Fruit fly (Drosophila melanogaster) whole organism, embryonic: Measurements from ENCODE around the gene CG33791.

Experiments
- Aef1 ChIP-seq: fragments of 200-800 bp; sonication (Bioruptor generic); IDR thresholded peaks from 3 replicates; pipeline ENCODE4 v1.3.6; 2022; ENCODE audit warnings: missing biosample characterization, missing genetic modification characterization
- Atf3 ChIP-seq: fragments of 200-800 bp; sonication (Bioruptor generic); optimal IDR thresholded peaks from 3 replicates; lab custom pipeline; 2016; ENCODE audit warnings: missing biosample characterization, missing genetic modification characterization
- Awh ChIP-seq: fragments of 200-800 bp; sonication (Bioruptor generic); IDR thresholded peaks from 2 replicates; pipeline ENCODE4, ENCODE4 v1.3.6; 2022; ENCODE audit warnings: missing biosample characterization, missing genetic modification characterization
- BtbVII ChIP-seq: fragments of 200-800 bp; sonication (Bioruptor generic); optimal IDR thresholded peaks from 3 replicates; lab custom pipeline; 2017; ENCODE audit warnings: missing biosample characterization, mild to moderate bottlenecking, missing genetic modification characterization
- C15 ChIP-seq: fragments of 200-800 bp; sonication (Bioruptor generic); IDR thresholded peaks from 3 replicates; pipeline ENCODE4 v1.3.6; 2022; ENCODE audit warnings: missing biosample characterization, missing genetic modification characterization
- CG13123 ChIP-seq: fragments of 200-800 bp; sonication (Bioruptor generic); optimal IDR thresholded peaks from 2 replicates; lab custom pipeline; 2016; ENCODE audit warnings: missing biosample characterization, missing genetic modification characterization
- CG13296 ChIP-seq: fragments of 200-800 bp; sonication (Bioruptor generic); optimal IDR thresholded peaks from 3 replicates; lab custom pipeline; 2018; ENCODE audit warnings: missing biosample characterization, mild to moderate bottlenecking, missing genetic modification characterization
- CG14050 ChIP-seq: fragments of 200-800 bp; sonication (Bioruptor generic); IDR thresholded peaks from 3 replicates; pipeline ENCODE4 v1.3.6; 2022; ENCODE audit warnings: missing biosample characterization, missing genetic modification characterization
- CG15073 ChIP-seq: fragments of 200-800 bp; sonication (Bioruptor generic); optimal IDR thresholded peaks from 2 replicates; lab custom pipeline; 2016; ENCODE audit warnings: missing biosample characterization, missing genetic modification characterization
- CG32772 ChIP-seq: fragments of 200-800 bp; sonication (Bioruptor generic); IDR thresholded peaks from 2 replicates; pipeline ENCODE4 v1.3.6; 2022; ENCODE audit warnings: missing biosample characterization, missing genetic modification characterization
- CG5180 ChIP-seq: fragments of 200-800 bp; sonication (Bioruptor generic); optimal IDR thresholded peaks from 3 replicates; lab custom pipeline; 2017; ENCODE audit warnings: missing biosample characterization, missing genetic modification characterization, mild to moderate bottlenecking, moderate library complexity, missing genetic modification reagents
- CG7745 ChIP-seq: fragments of 200-800 bp; sonication (Bioruptor generic); optimal IDR thresholded peaks from 2 replicates; lab custom pipeline; 2018; ENCODE audit warnings: missing biosample characterization, mild to moderate bottlenecking, missing genetic modification characterization, moderate library complexity
- CG8281 ChIP-seq: fragments of 200-800 bp; sonication (Bioruptor generic); optimal IDR thresholded peaks from 2 replicates; lab custom pipeline; 2018; ENCODE audit warnings: missing biosample characterization, mild to moderate bottlenecking, missing genetic modification characterization, moderate library complexity
- CG8765 ChIP-seq: fragments of 200-800 bp; sonication (Bioruptor generic); IDR thresholded peaks from 2 replicates; pipeline ENCODE4 v1.3.6; 2022; ENCODE audit warnings: missing biosample characterization, missing genetic modification characterization
- CG9817 ChIP-seq: fragments of 200-800 bp; sonication (Bioruptor generic); optimal IDR thresholded peaks from 2 replicates; lab custom pipeline; 2018; ENCODE audit warnings: missing biosample characterization, mild to moderate bottlenecking, missing genetic modification characterization, moderate library complexity
- D ChIP-seq, 2 experiments: fragments of 200-800 bp in 1 of 2; fragments of >200 bp in 1 of 2; sonication (Bioruptor generic) in 1 of 2; optimal IDR thresholded peaks; 2 replicates in 1 of 2; 3 replicates in 1 of 2; lab custom pipeline; 2017; ENCODE audit warnings: mild to moderate bottlenecking in 1 of 2, missing biosample characterization in 1 of 2, missing genetic modification characterization in 1 of 2, missing genetic modification reagents in 1 of 2
- Fer1 ChIP-seq: fragments of 200-800 bp; sonication (Bioruptor generic); optimal IDR thresholded peaks from 2 replicates; lab custom pipeline; 2017; ENCODE audit warnings: missing biosample characterization, mild to moderate bottlenecking, missing genetic modification characterization
- Gug ChIP-seq: fragments of 200-800 bp; sonication (Bioruptor generic); IDR thresholded peaks from 4 replicates; pipeline ENCODE4 v1.3.6; 2022; ENCODE audit warnings: missing biosample characterization, missing genetic modification characterization
- HHEX ChIP-seq: fragments of 200-800 bp; sonication (Bioruptor generic); optimal IDR thresholded peaks from 3 replicates; lab custom pipeline; 2017; ENCODE audit warnings: missing biosample characterization, mild to moderate bottlenecking, missing genetic modification characterization, missing genetic modification reagents
- Hr3 ChIP-seq: fragments of 200-800 bp; sonication (Bioruptor generic); optimal IDR thresholded peaks from 3 replicates; lab custom pipeline; 2016; ENCODE audit warnings: missing biosample characterization, missing genetic modification characterization
- Hsf ChIP-seq: fragments of 200-800 bp; sonication (Bioruptor generic); optimal IDR thresholded peaks from 3 replicates; lab custom pipeline; 2016; ENCODE audit warnings: missing biosample characterization, missing genetic modification characterization
- MBD-R2 ChIP-seq: fragments of 200-800 bp; sonication (Bioruptor generic); IDR thresholded peaks from 2 replicates; pipeline ENCODE4 v1.3.6; 2022; ENCODE audit warnings: missing biosample characterization, missing genetic modification characterization
- NK7.1 ChIP-seq: fragments of 200-800 bp; sonication (Bioruptor generic); optimal IDR thresholded peaks from 3 replicates; lab custom pipeline; 2016; ENCODE audit warnings: missing biosample characterization, missing genetic modification characterization
- Ptx1 ChIP-seq: fragments of 200-800 bp; sonication (Bioruptor generic); IDR thresholded peaks from 2 replicates; pipeline ENCODE4 v1.3.6; 2022; ENCODE audit warnings: missing biosample characterization, missing genetic modification characterization
- Sin3A ChIP-seq: fragments of >200 bp; optimal IDR thresholded peaks from 2 replicates; lab custom pipeline; 2018
- Spps ChIP-seq: fragments of 200-800 bp; sonication (Bioruptor generic); optimal IDR thresholded peaks from 2 replicates; lab custom pipeline; 2018; ENCODE audit warnings: missing biosample characterization, mild to moderate bottlenecking, missing genetic modification characterization
- Sry-β ChIP-seq: fragments of 200-800 bp; sonication (Bioruptor generic); optimal IDR thresholded peaks from 2 replicates; lab custom pipeline; 2018; ENCODE audit warnings: missing biosample characterization, mild to moderate bottlenecking, missing genetic modification characterization, moderate library complexity
- abd-A ChIP-seq: fragments of 200-800 bp; sonication (Bioruptor generic); optimal IDR thresholded peaks from 3 replicates; lab custom pipeline; 2019; ENCODE audit warnings: missing biosample characterization, mild to moderate bottlenecking, missing genetic modification characterization, moderate library complexity
- ac ChIP-seq: fragments of 200-800 bp; sonication (Bioruptor generic); optimal IDR thresholded peaks from 3 replicates; lab custom pipeline; 2017; ENCODE audit warnings: missing biosample characterization, mild to moderate bottlenecking, missing genetic modification characterization
- chn ChIP-seq: fragments of 200-800 bp; sonication (Bioruptor generic); optimal IDR thresholded peaks from 2 replicates; lab custom pipeline; 2016; ENCODE audit warnings: missing biosample characterization, missing genetic modification characterization
- fd64A ChIP-seq: fragments of 200-800 bp; sonication (Bioruptor generic); optimal IDR thresholded peaks from 3 replicates; lab custom pipeline; 2018; ENCODE audit warnings: missing biosample characterization, mild to moderate bottlenecking, missing genetic modification characterization
- fd96Cb ChIP-seq: fragments of 200-800 bp; sonication (Bioruptor generic); optimal IDR thresholded peaks from 2 replicates; lab custom pipeline; 2018; ENCODE audit warnings: missing biosample characterization, mild to moderate bottlenecking, missing genetic modification characterization, moderate library complexity
- gem ChIP-seq: fragments of 200-800 bp; sonication (Bioruptor generic); optimal IDR thresholded peaks from 2 replicates; lab custom pipeline; 2019; ENCODE audit warnings: missing biosample characterization, mild to moderate bottlenecking, missing genetic modification characterization, moderate library complexity
- gsb ChIP-seq: fragments of 200-800 bp; sonication (Bioruptor generic); IDR thresholded peaks from 2 replicates; pipeline ENCODE4 v1.3.6; 2022; ENCODE audit warnings: missing biosample characterization, missing genetic modification characterization
- gt ChIP-seq: fragments of 200-800 bp; sonication (Bioruptor generic); IDR thresholded peaks from 2 replicates; pipeline ENCODE4 v1.3.6; 2022; ENCODE audit warnings: missing biosample characterization, missing genetic modification characterization
- her ChIP-seq: fragments of 200-800 bp; sonication (Bioruptor generic); optimal IDR thresholded peaks from 2 replicates; lab custom pipeline; 2016; ENCODE audit warnings: missing biosample characterization, missing genetic modification characterization
- insv ChIP-seq, 2 experiments: fragments of 200-800 bp; sonication (Bioruptor generic); optimal IDR thresholded peaks; 3 replicates each; lab custom pipeline; 2016 to 2018; ENCODE audit warnings: missing biosample characterization in 2 of 2, missing genetic modification characterization in 2 of 2
- luna ChIP-seq: fragments of 200-800 bp; sonication (Bioruptor generic); optimal IDR thresholded peaks from 2 replicates; lab custom pipeline; 2016; ENCODE audit warnings: missing biosample characterization, missing genetic modification characterization
- mirr ChIP-seq: fragments of 200-800 bp; sonication (Bioruptor generic); optimal IDR thresholded peaks from 3 replicates; lab custom pipeline; 2018; ENCODE audit warnings: missing biosample characterization, mild to moderate bottlenecking, missing genetic modification characterization
- odd ChIP-seq: fragments of 200-800 bp; sonication (Bioruptor generic); optimal IDR thresholded peaks from 2 replicates; lab custom pipeline; 2017; ENCODE audit warnings: missing biosample characterization, mild to moderate bottlenecking, missing genetic modification characterization
- org-1 ChIP-seq: fragments of 200-800 bp; sonication (Bioruptor generic); optimal IDR thresholded peaks from 2 replicates; lab custom pipeline; 2017; ENCODE audit warnings: missing biosample characterization, missing genetic modification characterization
- peb ChIP-seq: fragments of 200-800 bp; sonication (Bioruptor generic); IDR thresholded peaks from 2 replicates; pipeline ENCODE4 v1.3.6; 2022; ENCODE audit warnings: missing biosample characterization, missing genetic modification characterization
- pfk ChIP-seq: fragments of 200-800 bp; sonication (Bioruptor generic); optimal IDR thresholded peaks from 2 replicates; lab custom pipeline; 2018; ENCODE audit warnings: missing biosample characterization, mild to moderate bottlenecking, missing genetic modification characterization, moderate library complexity
- repo ChIP-seq: fragments of 200-800 bp; sonication (Bioruptor generic); optimal IDR thresholded peaks from 2 replicates; lab custom pipeline; 2016; ENCODE audit warnings: missing biosample characterization, missing genetic modification characterization
- sc ChIP-seq, 3 experiments: fragments of >200 bp in 2 of 3; fragments of 200-800 bp in 1 of 3; sonication (Bioruptor generic) in 1 of 3; optimal IDR thresholded peaks; 2 replicates in 2 of 3; 3 replicates in 1 of 3; lab custom pipeline; 2017; ENCODE audit warnings: mild to moderate bottlenecking in 1 of 3, missing biosample characterization in 1 of 3, missing genetic modification characterization in 1 of 3, missing genetic modification reagents in 1 of 3
- sisA ChIP-seq: fragments of 200-800 bp; sonication (Bioruptor generic); IDR thresholded peaks from 2 replicates; pipeline ENCODE4 v1.3.6; 2022; ENCODE audit warnings: missing biosample characterization, missing genetic modification characterization
- sna ChIP-seq: fragments of 200-800 bp; sonication (Bioruptor generic); IDR thresholded peaks from 2 replicates; pipeline ENCODE4 v1.3.6; 2022; ENCODE audit warnings: missing biosample characterization, missing genetic modification characterization; ENCODE audit not compliant: partially characterized antibody
- stwl ChIP-seq: fragments of 200-800 bp; sonication (Bioruptor generic); optimal IDR thresholded peaks from 3 replicates; lab custom pipeline; 2018; ENCODE audit warnings: missing biosample characterization, mild to moderate bottlenecking, missing genetic modification characterization, moderate library complexity
- tgo ChIP-seq: fragments of 200-800 bp; sonication (Bioruptor generic); IDR thresholded peaks from 3 replicates; pipeline ENCODE4 v1.3.6; 2022; ENCODE audit warnings: missing biosample characterization, missing genetic modification characterization
- ttk ChIP-seq: fragments of 200-800 bp; sonication (Bioruptor generic); IDR thresholded peaks from 2 replicates; pipeline ENCODE4 v2.1.2; 2022; ENCODE audit warnings: missing biosample characterization, missing genetic modification characterization

CG33791 gene

dm6 chr3L:1578391-1578948 is 24.3 kb upstream of the CG33791 start (continued):
- TF ChIP-seq org-1 (GFP tag; lab: Kevin White, UChicago) = no peak
- TF ChIP-seq ac (GFP tag; lab: Kevin White, UChicago) = no peak
- 0 out of 2 replicates have a peak, but pooled peaks have one; percentile 5 for TF ChIP-seq CG32772 (GFP tag; lab: Robert Waterston, UW)
- TF ChIP-seq fd64A = no peak
- TF ChIP-seq gsb (GFP tag; lab: Robert Waterston, UW) = no peak
- TF ChIP-seq fd96Cb (tag; lab: Kevin White, UChicago) = peak; percentile 41
- no peak for TF ChIP-seq CG13123 (GFP tag; lab: Kevin White, UChicago)
- TF ChIP-seq ttk (GFP tag; lab: Robert Waterston, UW) = no peak
- TF ChIP-seq sc (optimal IDR thresholded peaks at IDR 0.05; lab: Kevin White, UChicago) = no peak
- no peak for TF ChIP-seq sc (GFP tag; optimal IDR thresholded peaks at IDR 0.05; lab: Kevin White, UChicago)
- no peak for TF ChIP-seq Sry-β (GFP tag; lab: Kevin White, UChicago)
- no peak for TF ChIP-seq Spps (tag; lab: Kevin White, UChicago)
- TF ChIP-seq Ptx1 (GFP tag; lab: Robert Waterston, UW) = peak; percentile 34; the same call in 1 of the 2 replicates
- TF ChIP-seq odd (GFP tag; lab: Kevin White, UChicago) = peak; percentile 50
- TF ChIP-seq HHEX (GFP tag; lab: Kevin White, UChicago) = peak; percentile 69
- TF ChIP-seq Hr3 (GFP tag; lab: Kevin White, UChicago) = peak; percentile 12
- no peak for TF ChIP-seq Sin3A
- no peak for TF ChIP-seq CG15073 (GFP tag; lab: Kevin White, UChicago)
- no peak for TF ChIP-seq peb (GFP tag; lab: Robert Waterston, UW)
- no peak for TF ChIP-seq gt (GFP tag; lab: Robert Waterston, UW)
- TF ChIP-seq CG13296 = peak; percentile 2
- TF ChIP-seq CG7745 (tag; lab: Kevin White, UChicago) = no peak
- TF ChIP-seq gem = peak; percentile 59
- no peak for TF ChIP-seq stwl
- peak; percentile 32 for TF ChIP-seq Atf3 (GFP tag; lab: Kevin White, UChicago)
- peak; percentile 45 for TF ChIP-seq repo
- peak; percentile 54 for TF ChIP-seq CG5180 (GFP tag; lab: Kevin White, UChicago)
- TF ChIP-seq Awh (GFP tag; lab: Robert Waterston, UW) = peak; percentile 59
- no peak for TF ChIP-seq sna (GFP tag; lab: Robert Waterston, UW)
- no peak for TF ChIP-seq D (optimal IDR thresholded peaks at IDR 0.05; lab: Kevin White, UChicago)
- peak; percentile 9 for TF ChIP-seq D (GFP tag; optimal IDR thresholded peaks at IDR 0.05; lab: Kevin White, UChicago)
- peak; percentile 41; the same call in 1 of the 3 replicates for TF ChIP-seq tgo (GFP tag; lab: Robert Waterston, UW)
- 0 out of 3 replicates have a peak, but pooled peaks have one; percentile 33 for TF ChIP-seq Aef1 (GFP tag; lab: Robert Waterston, UW)
- no peak for TF ChIP-seq NK7.1 (GFP tag; lab: Kevin White, UChicago)
- TF ChIP-seq insv (GFP tag; optimal IDR thresholded peaks at IDR 0.05; lab: Kevin White, UChicago) = no peak
- peak; percentile 49 for TF ChIP-seq Fer1 (GFP tag; lab: Kevin White, UChicago)
- TF ChIP-seq CG8281 (tag; lab: Kevin White, UChicago) = no peak
- TF ChIP-seq abd-A = no peak
- 0 out of 2 replicates have a peak, but pooled peaks have one; percentile 18 for TF ChIP-seq MBD-R2 (GFP tag; lab: Robert Waterston, UW)
- no peak for TF ChIP-seq Hsf (GFP tag; lab: Kevin White, UChicago)
- TF ChIP-seq luna = no peak
- TF ChIP-seq C15 (GFP tag; lab: Robert Waterston, UW) = no peak
- no peak for TF ChIP-seq pfk (GFP tag; lab: Kevin White, UChicago)
- peak; percentile 69 for TF ChIP-seq BtbVII (GFP tag; lab: Kevin White, UChicago)
- peak; percentile 57; the same call in 1 of the 2 replicates for TF ChIP-seq sisA (GFP tag; lab: Robert Waterston, UW)
- no peak for TF ChIP-seq CG9817
- peak; percentile 6 for TF ChIP-seq her
- TF ChIP-seq chn = no peak
- no peak for TF ChIP-seq CG8765 (GFP tag; lab: Robert Waterston, UW)
- peak; percentile 36; the same call in 1 of the 4 replicates for TF ChIP-seq Gug (GFP tag; lab: Robert Waterston, UW)
- no peak for TF ChIP-seq CG14050 (GFP tag; lab: Robert Waterston, UW)
- no peak for TF ChIP-seq mirr (GFP tag; lab: Kevin White, UChicago)
